Worm (Caenorhabditis elegans): Measurements from ENCODE around the gene clec-198.

Gene clec-198

DNA sequence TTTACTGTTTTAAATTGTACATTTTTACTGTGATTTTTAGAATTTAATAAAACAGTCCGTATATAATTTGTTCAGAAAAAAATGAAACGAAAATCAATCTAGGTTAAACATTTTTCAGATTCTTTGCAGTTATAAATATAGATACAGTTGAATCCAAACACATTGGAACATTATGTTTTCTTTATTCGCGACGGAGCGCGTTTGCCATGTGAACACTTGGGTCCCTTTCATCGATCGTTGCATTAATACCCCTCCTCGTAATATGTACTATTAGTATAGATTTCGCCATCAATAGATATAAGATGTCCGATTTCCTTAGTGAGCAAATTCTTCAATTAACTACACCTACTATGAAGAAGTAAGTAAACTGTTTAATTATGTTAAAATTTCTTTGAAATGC lies 11.9 kb upstream of the clec-198 start, which contains the start of gene C49C3.8 (continued):
- no peak for TF ChIP-seq pqm-1 (tag; optimal IDR thresholded peaks at IDR 0.05)
- no peak for TF ChIP-seq sox-4 (tag; optimal IDR thresholded peaks at IDR 0.05)
- TF ChIP-seq nhr-76 (tag; optimal IDR thresholded peaks at IDR 0.05) = no peak

DNA sequence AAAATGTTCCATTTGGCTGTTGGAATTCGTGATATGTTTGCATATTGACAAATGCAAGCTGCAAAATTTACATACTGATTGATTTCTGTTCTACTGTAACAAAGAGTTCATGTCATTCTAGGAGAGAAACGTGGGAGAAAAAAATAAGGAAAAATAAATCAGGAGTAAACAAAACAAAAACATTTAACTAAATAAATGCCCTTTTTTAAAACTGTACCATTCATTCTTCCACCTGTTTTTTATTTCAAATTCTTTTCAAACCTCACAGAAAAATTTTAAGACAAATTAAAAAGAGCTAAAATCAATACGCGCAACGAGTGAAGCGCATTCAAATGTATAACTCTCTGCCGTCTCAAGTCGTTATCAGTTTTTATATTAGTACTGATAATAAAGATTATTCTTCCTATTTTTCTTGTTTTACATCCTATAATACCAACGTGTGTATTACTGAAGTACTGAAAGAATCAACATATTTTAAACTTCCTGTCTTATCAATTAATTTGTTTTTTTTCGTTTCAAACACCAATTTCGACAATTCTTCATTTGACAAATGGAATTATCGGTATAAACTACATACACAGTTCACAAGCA lies 8.0 kb upstream of the clec-198 start, which contains the start of gene C49C3.10:
TSS of gene C49C3.10 (minus strand) at position 51 of the 591 bp plus-strand sequence.
- TF ChIP-seq elt-2 (tag; optimal IDR thresholded peaks at IDR 0.05) = peak; percentile 87
- TF ChIP-seq elt-3 (tag; optimal IDR thresholded peaks at IDR 0.05) = no peak
- peak; percentile 14 for TF ChIP-seq tlp-1 (tag; optimal IDR thresholded peaks at IDR 0.05)
- peak; percentile 76 for TF ChIP-seq jun-1 (tag; optimal IDR thresholded peaks at IDR 0.05)
- TF ChIP-seq pqm-1 (tag; optimal IDR thresholded peaks at IDR 0.05) = peak; percentile 23

DNA sequence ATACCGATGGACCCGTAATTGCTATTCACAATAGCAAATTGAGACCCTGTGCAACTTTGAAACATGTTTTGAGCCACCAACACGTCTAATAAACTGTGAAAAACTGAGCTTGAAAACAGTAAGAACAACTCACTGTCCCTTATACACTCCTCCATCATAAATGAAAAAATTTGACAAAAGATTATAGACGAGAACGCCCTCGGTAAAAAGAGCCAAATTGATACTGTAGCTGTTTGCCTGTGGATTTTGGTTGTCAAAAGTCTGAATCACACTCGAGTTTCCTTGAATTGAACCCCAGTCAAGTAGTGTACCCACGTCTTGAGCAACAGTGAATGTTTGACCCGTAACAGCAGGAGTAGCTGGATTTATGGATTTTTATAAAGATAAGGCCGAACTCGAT lies 5.9 kb upstream of the clec-198 start:
- no peak for TF ChIP-seq elt-3 (tag; optimal IDR thresholded peaks at IDR 0.05)
- TF ChIP-seq isw-1 (GFP tag; IDR thresholded peaks at IDR 0.05) = no peak
- TF ChIP-seq lir-3 (tag; optimal IDR thresholded peaks at IDR 0.05; ENCODE audit: poor library complexity) = no peak
- no peak for TF ChIP-seq nhr-20 (tag; optimal IDR thresholded peaks at IDR 0.05)
- TF ChIP-seq sox-4 (tag; optimal IDR thresholded peaks at IDR 0.05) = no peak
- no peak for TF ChIP-seq ceh-90 (tag; optimal IDR thresholded peaks at IDR 0.05)
- TF ChIP-seq ceh-88 (GFP tag; IDR thresholded peaks at IDR 0.05) = no peak

DNA sequence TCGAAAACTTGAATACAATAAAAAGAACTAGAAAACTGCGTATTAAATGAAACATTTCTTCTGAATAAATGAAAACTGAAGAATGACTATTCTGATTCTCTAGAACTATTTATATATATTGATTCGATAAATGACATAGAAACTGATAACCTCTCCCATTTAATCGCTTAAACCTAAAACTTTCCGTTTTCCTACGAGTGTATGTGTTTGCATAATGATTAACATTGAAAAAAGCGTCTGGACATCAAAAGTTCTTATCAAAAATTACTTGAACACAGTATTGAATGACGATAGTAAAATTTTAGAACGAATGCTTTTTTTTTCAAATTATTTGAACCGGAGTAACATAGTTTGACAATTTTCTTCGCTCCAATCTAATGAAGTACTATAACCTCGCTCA lies 4.8 kb upstream of the clec-198 start, which contains the start of gene C49C3.9:
TSS of gene C49C3.9 (minus strand) at position 136 of the 400 bp plus-strand sequence.
- TF ChIP-seq nhr-12 (tag; optimal IDR thresholded peaks at IDR 0.05) = no peak
- no peak for TF ChIP-seq lin-13 (GFP tag; optimal IDR thresholded peaks at IDR 0.05)
- no peak for TF ChIP-seq lin-14 (GFP tag; optimal IDR thresholded peaks at IDR 0.05)
- TF ChIP-seq aha-1 (tag; optimal IDR thresholded peaks at IDR 0.05) = no peak
- peak; percentile 85 for TF ChIP-seq elt-2 (tag; optimal IDR thresholded peaks at IDR 0.05)
- no peak for TF ChIP-seq efl-1 (optimal IDR thresholded peaks at IDR 0.05)
- no peak for TF ChIP-seq efl-1 (GFP tag; optimal IDR thresholded peaks at IDR 0.05 in 1 of 2)
- peak; percentile 21 for TF ChIP-seq pqm-1 (tag; optimal IDR thresholded peaks at IDR 0.05)
- TF ChIP-seq efl-3 (GFP tag; optimal IDR thresholded peaks at IDR 0.05) = no peak
- no peak for TF ChIP-seq nhr-71 (tag; optimal IDR thresholded peaks at IDR 0.05)
- no peak for TF ChIP-seq mef-2 (tag; optimal IDR thresholded peaks at IDR 0.05)

DNA sequence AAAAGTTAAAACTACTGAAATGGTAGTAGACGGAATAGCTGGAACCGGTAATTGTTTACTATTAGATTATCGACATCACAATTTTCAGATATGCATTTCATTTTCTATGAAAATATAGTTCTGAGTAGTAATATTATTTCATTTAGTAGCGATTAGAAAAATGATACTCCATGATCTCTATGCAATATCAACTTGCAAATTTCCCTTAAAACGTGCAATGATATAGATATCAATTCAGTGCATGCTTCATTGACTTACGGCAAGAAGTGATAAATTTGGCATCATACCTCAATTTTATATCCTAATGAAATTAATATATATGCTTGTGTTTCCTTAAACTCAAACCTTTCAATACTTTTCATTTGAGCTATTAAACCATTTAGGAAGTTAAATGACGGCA lies 4.3 kb upstream of the clec-198 start, which contains the start of gene C49C3.21:
TSS of gene C49C3.21 (plus strand) at position 301 of the 400 bp plus-strand sequence.
- TF ChIP-seq egl-13 (tag; optimal IDR thresholded peaks at IDR 0.05) = no peak
- no peak for TF ChIP-seq fkh-4 (tag; optimal IDR thresholded peaks at IDR 0.05; ENCODE audit: borderline replicate concordance)
- no peak for TF ChIP-seq dsc-1 (tag; optimal IDR thresholded peaks at IDR 0.05)
- TF ChIP-seq aly-2 (tag; optimal IDR thresholded peaks at IDR 0.05) = no peak
- no peak for TF ChIP-seq blmp-1 (tag; optimal IDR thresholded peaks at IDR 0.05)
- no peak for TF ChIP-seq sptf-1 (tag; optimal IDR thresholded peaks at IDR 0.05)
- TF ChIP-seq hlh-4 (tag; optimal IDR thresholded peaks at IDR 0.05) = no peak
- TF ChIP-seq snu-23 (GFP tag; optimal IDR thresholded peaks at IDR 0.05) = no peak
- no peak for TF ChIP-seq ceh-90 (tag; optimal IDR thresholded peaks at IDR 0.05)
- TF ChIP-seq lir-3 (tag; optimal IDR thresholded peaks at IDR 0.05; ENCODE audit: poor library complexity) = no peak
- no peak for TF ChIP-seq irx-1 (tag; optimal IDR thresholded peaks at IDR 0.05)
- no peak for TF ChIP-seq mdl-1 (tag; optimal IDR thresholded peaks at IDR 0.05)
- TF ChIP-seq hlh-17 (GFP tag; optimal IDR thresholded peaks at IDR 0.05; ENCODE audit: borderline replicate concordance) = no peak

DNA sequence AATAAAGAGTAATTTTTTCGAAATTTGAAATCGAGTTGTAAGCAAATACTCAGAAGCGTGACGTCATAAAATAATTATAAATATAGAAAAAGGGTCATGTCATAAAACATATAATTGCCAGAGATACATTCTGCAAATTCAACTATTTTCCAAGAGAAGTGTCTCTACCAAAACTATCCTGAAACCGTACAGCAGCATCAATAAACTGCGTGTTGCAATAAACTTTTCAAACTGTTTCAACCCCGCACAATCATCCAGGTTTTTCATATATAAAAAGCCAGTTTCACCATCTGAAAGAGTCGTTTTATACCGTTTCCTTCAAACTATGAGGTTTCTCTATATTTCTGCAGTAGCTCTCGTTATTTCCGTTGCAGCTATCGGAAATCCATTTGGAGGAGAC lies 3.5 kb upstream of the clec-198 start, which contains the start of gene C49C3.11:
TSS of gene C49C3.11 (plus strand) at position 301 of the 400 bp plus-strand sequence.
- TF ChIP-seq fkh-8 (tag; optimal IDR thresholded peaks at IDR 0.05) (no peak), ces-1 (GFP tag; optimal IDR thresholded peaks at IDR 0.05) (no peak), mab-9 (GFP tag; IDR thresholded peaks at IDR 0.05) (no peak), efl-1 (optimal IDR thresholded peaks at IDR 0.05) (no peak), efl-1 (GFP tag; optimal IDR thresholded peaks at IDR 0.05 in 1 of 2) (no peak), mef-2 (tag; optimal IDR thresholded peaks at IDR 0.05) (no peak), alr-1 (tag; optimal IDR thresholded peaks at IDR 0.05; ENCODE audit: borderline replicate concordance) (no peak), unc-62 (GFP tag; optimal IDR thresholded peaks at IDR 0.05) (no peak), isw-1 (GFP tag; IDR thresholded peaks at IDR 0.05) (no peak), nhr-237 (tag; optimal IDR thresholded peaks at IDR 0.05) (no peak), lin-13 (GFP tag; optimal IDR thresholded peaks at IDR 0.05) (no peak), tlp-1 (tag; optimal IDR thresholded peaks at IDR 0.05) (no peak), ama-1 (optimal IDR thresholded peaks at IDR 0.05) (no peak), C34B4.2 (tag; optimal IDR thresholded peaks at IDR 0.05) (no peak), hlh-4 (tag; optimal IDR thresholded peaks at IDR 0.05) (no peak), irx-1 (tag; optimal IDR thresholded peaks at IDR 0.05) (no peak), lir-3 (tag; optimal IDR thresholded peaks at IDR 0.05; ENCODE audit: poor library complexity) (no peak), pag-3 (tag; optimal IDR thresholded peaks at IDR 0.05; ENCODE audit: borderline replicate concordance, insufficient read depth) (no peak), snpc-4 (tag; optimal IDR thresholded peaks at IDR 0.05) (no peak)
